Worm (Caenorhabditis elegans): ENCODE data around the gene ebp-1.
"Not testable (repeated sequence)": the region's sequence is repeated elsewhere in the genome, so short reads cannot be mapped to it uniquely, and the experiment has no call there.

The ebp-1 gene

DNA sequence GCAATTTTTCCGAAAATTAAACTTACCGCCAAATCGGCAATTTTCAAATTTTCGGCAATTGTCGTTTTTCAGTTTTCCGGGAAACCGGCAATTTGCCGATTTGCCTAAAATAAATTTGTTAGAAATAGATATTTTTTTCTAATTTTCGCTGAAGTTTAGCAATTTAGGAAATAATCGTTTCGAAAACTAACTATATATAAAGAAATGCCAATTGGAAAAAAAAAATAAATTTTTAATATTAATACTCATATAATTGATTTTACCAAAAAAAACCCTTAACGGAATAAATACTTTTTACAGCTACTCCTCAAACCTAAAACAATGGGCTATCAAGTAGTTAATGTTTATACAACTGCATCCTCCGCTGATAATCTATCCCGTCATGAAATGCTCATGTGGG, at the start of gene ebp-1:
Gene ebp-1, plus strand, starts transcription at position 301 of the 400 bp plus-strand sequence.
- no peak for TF ChIP-seq unc-62 (GFP tag; optimal IDR thresholded peaks at IDR 0.05)

DNA sequence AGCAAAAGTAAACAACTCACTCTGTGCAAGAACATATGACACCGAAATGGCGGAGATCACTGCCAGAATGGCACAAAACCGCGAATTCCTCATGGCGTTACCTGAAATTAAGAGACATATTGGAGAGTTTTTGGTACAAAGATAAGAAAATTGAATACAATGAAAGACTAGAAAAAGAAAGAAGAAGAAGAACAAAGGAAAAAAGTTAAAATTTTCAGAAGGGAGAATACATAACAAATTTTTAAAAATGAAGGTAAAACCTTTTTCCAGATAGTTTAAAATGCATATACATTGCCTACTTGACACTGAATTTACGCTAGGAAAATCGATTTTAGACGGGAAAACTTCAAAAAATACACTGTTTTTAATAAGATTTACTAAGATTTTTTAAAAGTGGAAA, 42.1 kb upstream of the ebp-1 start, which contains the start of gene lon-8:
Gene lon-8, minus strand, starts transcription at position 101 of the 400 bp plus-strand sequence.
- no peak for TF ChIP-seq unc-62 (GFP tag; optimal IDR thresholded peaks at IDR 0.05)

DNA sequence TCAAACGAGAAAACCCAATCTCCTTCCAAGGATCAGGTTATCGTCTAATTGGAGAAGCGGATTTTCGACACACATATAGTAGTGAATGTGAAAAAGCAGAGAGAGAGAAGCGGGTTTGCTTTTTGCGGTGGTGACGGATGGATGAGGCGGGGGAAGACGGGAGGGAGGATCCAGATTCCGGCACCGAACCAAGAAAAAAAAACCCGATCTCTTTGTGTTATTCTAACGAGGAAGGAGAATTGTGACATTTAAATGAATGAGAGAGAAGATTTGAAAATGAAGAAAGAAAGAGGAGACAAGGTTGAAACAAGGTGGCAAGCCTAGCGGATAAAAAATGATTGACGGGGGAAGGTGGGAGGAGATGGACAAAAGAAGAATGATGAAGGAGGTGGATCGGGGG, 39.5 kb upstream of the ebp-1 start:
- TF ChIP-seq unc-62 (GFP tag; optimal IDR thresholded peaks at IDR 0.05) = no peak

DNA sequence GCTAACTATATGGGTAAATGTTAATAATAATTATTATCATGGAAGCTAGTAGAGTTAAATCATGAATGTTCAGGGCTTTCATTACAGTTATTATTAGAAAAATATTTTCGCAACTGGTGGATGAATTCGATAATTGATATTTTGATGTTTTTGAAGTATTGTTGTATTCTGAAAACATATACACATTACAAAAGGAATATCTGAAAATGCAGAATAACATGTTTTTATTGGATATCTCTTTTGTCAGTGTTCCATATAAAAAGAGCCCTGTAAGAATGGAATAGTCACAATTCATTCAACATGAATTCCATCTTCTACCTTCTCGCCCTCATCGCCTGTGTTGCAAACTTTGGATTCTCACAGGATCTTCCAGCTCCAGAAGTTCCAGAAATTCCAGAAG, 36.4 kb upstream of the ebp-1 start, which contains the start of gene Y59A8B.19:
Gene Y59A8B.19, plus strand, starts transcription at position 301 of the 400 bp plus-strand sequence.
- TF ChIP-seq unc-62 (GFP tag; optimal IDR thresholded peaks at IDR 0.05) = not testable (repeated sequence)

DNA sequence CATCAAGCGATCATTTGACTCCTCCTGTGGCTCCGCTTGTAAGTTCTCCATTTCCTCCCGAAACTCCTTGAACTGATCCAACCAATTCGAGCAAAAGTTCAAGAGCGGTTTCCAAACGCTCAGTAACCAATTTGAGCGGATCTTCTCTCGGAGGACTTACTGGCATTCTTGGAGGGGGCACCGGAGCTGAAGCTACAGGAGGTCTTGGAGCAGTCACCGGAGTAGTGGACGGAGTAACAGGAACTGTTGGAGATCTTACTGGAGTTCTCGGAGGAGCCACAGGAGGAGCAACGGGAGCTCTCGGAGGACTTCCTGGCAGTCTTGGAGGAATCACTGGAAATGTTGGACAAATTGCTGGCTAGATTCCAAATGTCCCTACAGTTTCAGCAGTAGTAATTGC, 34.7 kb upstream of the ebp-1 start:
- TF ChIP-seq unc-62 (GFP tag; optimal IDR thresholded peaks at IDR 0.05) = no peak

DNA sequence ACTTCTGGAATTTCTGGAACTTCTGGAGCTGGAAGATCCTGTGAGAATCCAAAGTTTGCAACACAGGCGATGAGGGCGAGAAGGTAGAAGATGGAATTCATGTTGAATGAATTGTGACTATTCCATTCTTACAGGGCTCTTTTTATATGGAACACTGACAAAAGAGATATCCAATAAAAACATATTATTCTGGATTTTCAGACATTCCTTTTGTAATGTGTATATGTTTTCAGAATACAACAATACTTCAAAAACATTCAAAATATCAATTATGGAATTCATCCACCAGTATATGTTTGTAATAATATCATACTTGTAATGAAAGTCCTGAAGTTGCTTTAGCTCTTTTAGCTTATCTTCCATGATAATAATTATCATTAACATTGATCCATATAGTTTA, 32.6 kb upstream of the ebp-1 start, which contains the start of gene Y59A8B.26:
Gene Y59A8B.26, minus strand, starts transcription at position 101 of the 400 bp plus-strand sequence.
- not testable (repeated sequence) for TF ChIP-seq unc-62 (GFP tag; optimal IDR thresholded peaks at IDR 0.05)

DNA sequence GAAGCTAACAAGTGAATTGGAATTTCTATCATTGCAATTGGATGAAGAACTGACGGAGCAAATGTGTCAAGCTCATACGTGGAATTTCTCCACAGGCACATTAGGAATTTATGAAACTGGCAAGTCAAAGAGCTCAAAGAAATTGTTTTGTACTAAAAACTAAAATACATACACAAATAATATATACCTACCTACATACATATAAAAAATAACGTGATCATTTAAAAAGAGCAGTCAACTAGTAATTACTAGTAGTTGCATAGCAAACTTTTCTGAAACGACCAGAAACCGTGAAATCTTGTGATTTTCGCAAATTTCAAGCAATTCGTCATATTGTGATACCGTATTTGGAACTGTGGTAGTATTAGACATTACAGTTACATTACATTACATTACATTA, 29.3 kb upstream of the ebp-1 start, which contains the start of gene srh-133:
Gene srh-133, minus strand, starts transcription at position 101 of the 400 bp plus-strand sequence.
- TF ChIP-seq unc-62 (GFP tag; optimal IDR thresholded peaks at IDR 0.05) = no peak

DNA sequence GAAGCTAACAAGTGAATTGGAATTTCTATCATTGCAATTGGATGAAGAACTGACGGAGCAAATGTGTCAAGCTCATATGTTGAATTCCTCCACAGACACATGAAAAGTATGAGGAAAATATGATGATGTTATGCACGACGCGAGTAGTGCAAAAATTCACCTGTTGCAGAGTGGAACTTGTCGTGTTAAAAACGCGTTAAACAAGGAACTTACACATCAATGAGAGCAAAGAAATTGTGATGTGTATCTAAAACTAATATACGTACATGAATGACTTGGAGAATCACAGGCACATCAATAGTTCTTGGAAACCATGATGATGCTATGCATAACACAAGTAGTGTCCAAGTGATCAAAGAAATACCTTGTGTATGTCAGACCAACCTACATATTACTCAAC, 26.1 kb upstream of the ebp-1 start, which contains the start of gene srh-134:
Gene srh-134, minus strand, starts transcription at position 101 of the 400 bp plus-strand sequence.
- no peak for TF ChIP-seq unc-62 (GFP tag; optimal IDR thresholded peaks at IDR 0.05)

DNA sequence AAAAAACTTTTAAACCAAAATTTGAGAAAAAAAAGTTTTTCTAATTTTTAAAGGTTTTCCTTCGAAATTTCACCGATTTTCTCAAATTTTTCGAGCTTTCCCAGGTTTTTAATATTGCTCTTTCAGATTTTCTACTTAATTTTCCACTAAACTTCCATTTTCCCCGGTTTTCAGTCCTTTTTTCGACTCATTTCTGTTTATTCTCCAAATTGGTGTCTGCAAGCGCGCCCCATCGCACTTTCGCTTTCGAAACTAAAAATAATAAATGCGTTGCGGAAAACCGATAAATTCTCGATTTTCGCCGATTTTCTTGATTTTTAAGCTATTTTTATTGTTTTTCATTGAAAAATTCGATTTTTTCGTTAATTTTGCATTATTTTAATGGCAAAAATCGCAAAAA, 21.9 kb upstream of the ebp-1 start:
- no peak for TF ChIP-seq unc-62 (GFP tag; optimal IDR thresholded peaks at IDR 0.05)

DNA sequence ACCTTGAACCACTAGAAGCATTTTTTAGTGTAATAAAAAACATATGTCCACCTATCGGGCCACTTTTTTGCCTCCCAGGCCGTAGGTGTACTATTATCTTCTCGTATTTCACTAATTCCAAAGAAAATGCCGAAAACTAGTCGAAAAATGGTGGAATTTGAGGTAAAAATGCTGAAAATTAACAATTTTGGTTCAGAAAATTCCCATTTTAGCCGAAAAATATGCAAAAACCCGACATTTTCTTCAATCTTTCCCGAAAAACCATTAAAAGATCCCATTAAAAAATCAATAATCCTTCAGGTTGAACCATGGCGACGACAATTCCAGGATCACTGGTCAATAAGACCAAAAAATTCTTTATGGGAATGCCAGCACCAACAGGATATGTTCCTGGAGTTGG, 21.2 kb upstream of the ebp-1 start, which contains the start of gene prp-6:
Gene prp-6, plus strand, starts transcription at position 301 of the 400 bp plus-strand sequence.
- no peak for TF ChIP-seq unc-62 (GFP tag; optimal IDR thresholded peaks at IDR 0.05)

DNA sequence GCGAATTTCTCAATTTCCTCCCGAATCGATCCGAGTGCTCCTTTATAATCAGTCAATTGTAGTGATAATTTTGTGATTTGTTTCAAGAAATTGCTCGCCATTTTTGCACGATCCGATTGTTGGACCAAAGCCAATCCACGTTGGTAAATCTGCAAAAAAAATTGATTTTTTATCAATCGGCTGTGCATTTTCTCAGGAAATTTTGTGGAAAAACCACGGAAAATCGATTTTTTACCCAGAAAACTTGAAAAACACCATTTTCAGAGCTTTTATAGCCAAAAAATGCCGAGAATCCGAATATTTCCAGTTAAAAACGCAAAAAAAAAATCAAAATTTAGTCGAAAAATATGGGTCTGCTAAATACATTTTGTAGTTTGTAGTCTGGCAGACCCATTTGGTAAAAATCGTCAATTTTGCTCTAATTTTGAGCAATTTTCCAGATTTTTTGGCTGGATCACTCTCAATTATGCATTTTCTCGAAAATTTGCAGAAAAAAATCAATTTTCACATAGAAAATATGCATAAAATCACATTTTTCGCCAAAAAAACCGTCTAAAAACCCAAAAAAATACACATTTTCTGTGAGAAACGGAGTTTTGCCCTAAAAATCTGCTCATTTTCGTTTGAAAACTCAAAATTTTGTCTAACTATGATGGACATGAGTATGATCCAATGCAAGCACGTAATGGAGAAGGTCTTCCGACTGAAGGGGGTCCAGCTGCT, 12.1 kb downstream of the ebp-1 start, which contains the start of the genes Y59A8B.25 and ebp-3:
Gene Y59A8B.25, minus strand, starts transcription at position 101 of the 723 bp plus-strand sequence.
Gene ebp-3, plus strand, starts transcription at position 673 of the 723 bp plus-strand sequence.
- not testable (repeated sequence) for TF ChIP-seq unc-62 (GFP tag; optimal IDR thresholded peaks at IDR 0.05)

DNA sequence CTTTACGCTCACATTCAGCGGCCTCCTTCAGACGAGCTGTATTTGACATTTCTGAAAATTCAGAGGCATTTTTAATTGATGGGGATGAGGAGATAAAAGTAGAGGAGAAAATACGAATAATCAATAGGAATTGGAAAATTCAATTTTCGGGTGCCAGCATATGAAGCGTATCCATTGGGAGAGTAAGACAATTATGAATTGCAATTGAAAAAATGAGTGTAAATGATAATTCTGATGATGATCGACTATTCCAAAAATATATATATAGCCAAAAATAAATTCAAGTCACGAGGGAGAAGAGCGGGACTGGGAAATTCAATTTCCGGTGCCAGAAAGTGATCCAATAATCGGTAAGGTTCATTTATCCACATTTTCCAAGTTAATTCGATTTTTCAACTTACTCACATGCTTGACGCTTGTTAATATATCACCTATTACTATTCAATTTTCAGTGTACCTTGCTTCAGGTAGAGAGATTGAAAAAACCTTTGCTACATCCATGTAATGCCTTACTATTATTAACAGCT, 22.9 kb downstream of the ebp-1 start, which contains the start of gene Y59A8B.8:
Gene Y59A8B.8, minus strand, starts transcription at position 51 of the 527 bp plus-strand sequence.
- TF ChIP-seq unc-62 (GFP tag; optimal IDR thresholded peaks at IDR 0.05) = no peak

DNA sequence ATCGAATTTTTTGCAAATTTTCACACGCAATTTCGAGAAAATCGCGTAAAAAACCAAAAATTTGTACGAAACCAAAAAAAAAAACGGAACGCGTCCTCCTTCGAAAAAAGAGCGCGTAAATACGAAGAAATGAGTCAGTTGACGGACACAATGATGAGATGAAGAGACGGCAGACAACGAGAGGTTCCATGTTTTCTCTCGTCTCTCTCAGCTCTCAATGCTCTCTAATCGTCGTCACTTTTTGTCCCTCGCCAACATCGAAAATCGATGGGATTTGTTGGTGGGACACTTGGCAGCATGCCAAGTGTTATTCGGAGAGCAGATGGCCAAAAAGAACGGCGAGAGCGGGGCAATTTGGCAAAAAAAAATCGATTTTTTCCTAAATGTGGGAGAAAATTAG, 35.8 kb downstream of the ebp-1 start:
- TF ChIP-seq unc-62 (GFP tag; optimal IDR thresholded peaks at IDR 0.05) = no peak

DNA sequence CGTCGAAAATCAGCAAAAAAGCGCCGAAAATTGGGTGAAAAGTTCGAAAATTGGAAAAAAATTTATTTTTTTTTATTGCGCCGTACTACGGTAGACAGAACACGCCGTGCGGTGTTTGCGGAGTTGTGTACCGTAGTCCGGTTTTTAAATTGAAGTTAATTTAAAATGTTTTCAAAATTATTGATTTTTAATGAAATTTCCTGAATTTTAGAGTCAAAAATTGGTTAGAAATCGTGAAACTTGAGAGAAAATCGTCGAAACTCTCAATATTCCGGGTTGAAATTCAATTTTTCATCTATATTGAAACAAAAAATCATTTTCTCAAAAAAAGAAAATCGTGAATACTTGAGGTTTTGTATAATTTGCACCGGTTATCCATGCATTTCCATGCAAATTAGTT, 38.5 kb downstream of the ebp-1 start, which contains the start of gene nova-1:
Gene nova-1, minus strand, starts transcription at position 101 of the 400 bp plus-strand sequence.
- TF ChIP-seq unc-62 (GFP tag; optimal IDR thresholded peaks at IDR 0.05) = no peak

DNA sequence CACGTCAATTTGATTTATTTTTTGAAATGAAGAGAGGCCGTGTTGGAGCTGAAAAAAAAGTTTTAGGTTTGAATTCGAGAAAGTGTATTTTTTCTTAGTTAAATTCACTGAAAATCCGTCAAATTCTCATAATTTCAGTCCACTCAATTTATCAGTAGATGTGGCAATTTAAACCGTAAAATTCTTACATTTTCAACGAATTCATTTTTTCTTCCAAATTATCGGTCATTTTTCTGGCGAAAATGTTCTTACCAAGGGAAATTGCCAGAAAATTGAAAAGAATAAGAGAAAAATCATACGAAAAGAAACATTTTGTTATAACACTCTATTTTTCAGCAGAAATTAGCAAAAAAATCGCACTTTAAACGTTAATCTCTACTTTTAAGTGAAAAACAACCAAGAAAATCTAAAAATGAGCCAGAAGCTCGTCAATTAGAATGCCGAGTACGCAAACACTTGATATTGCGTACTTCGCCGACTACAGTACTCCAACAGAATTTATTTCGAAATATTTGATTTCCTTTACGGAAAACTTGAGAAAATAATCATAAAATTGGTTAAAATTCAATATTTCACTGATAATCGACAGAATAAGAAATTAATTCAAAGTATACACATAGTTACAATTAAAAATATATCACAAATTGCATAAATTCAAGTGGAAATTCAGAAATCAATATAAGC, 41.9 kb downstream of the ebp-1 start, which contains the start of gene fbxa-106:
Gene fbxa-106, minus strand, starts transcription at position 51 of the 684 bp plus-strand sequence.
- TF ChIP-seq unc-62 (GFP tag; optimal IDR thresholded peaks at IDR 0.05) = no peak

DNA sequence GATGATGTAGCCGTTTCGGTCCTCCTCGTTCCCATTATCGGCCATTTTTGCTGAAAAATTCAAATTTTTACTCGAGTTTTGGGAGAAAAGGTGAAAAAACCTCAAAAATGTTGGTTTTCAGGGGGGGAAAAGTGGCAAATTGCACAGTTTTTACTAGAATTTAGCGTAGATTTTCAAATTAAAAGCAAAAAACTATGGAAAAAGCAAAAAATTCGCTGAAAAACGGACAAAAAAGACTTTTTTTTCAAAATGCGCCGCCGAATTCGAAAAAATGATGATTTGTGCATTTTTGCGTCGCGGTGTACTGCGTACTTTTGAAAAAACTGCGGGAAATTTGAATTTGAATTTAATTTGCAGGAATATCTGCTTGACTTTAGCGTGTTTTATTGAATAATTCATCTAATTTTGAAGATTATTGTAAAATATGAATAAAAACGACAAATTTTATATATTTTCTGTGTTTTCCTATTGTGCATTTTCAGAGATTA, 42.8 kb downstream of the ebp-1 start, which contains the start of gene Y59A8B.12:
Gene Y59A8B.12, minus strand, starts transcription at position 51 of the 488 bp plus-strand sequence.
- no peak for TF ChIP-seq unc-62 (GFP tag; optimal IDR thresholded peaks at IDR 0.05)

Data from whole organism, dauer.